Fruit fly (Drosophila melanogaster) whole organism, embryonic: ENCODE data around the gene Ror.
A peak's percentile ranks its signal among the peaks of the same experiment; 100 is the strongest.

Experiments used
- B-H1 ChIP-seq: fragments of 200-800 bp; sonication (Bioruptor generic); IDR thresholded peaks from 3 replicates; pipeline ENCODE4 v1.3.6; 2022; ENCODE audit warnings: missing biosample characterization, missing genetic modification characterization
- BEAF-32 ChIP-seq: fragments of 200-800 bp; sonication (Bioruptor generic); optimal IDR thresholded peaks from 3 replicates; lab custom pipeline; 2017; ENCODE audit warnings: missing biosample characterization, missing genetic modification characterization, mild to moderate bottlenecking, moderate library complexity, missing genetic modification reagents
- BtbVII ChIP-seq: fragments of 200-800 bp; sonication (Bioruptor generic); optimal IDR thresholded peaks from 3 replicates; lab custom pipeline; 2017; ENCODE audit warnings: missing biosample characterization, mild to moderate bottlenecking, missing genetic modification characterization
- Bteb2 ChIP-seq: fragments of 200-800 bp; sonication (Bioruptor generic); optimal IDR thresholded peaks from 2 replicates; lab custom pipeline; 2016; ENCODE audit warnings: missing biosample characterization, missing genetic modification characterization
- CG10209 ChIP-seq: fragments of 200-800 bp; sonication (Bioruptor generic); optimal IDR thresholded peaks from 3 replicates; lab custom pipeline; 2017; ENCODE audit warnings: missing biosample characterization, mild to moderate bottlenecking, missing genetic modification characterization, missing genetic modification reagents
- CG10565 ChIP-seq: fragments of 200-800 bp; sonication (Bioruptor generic); optimal IDR thresholded peaks from 3 replicates; lab custom pipeline; 2016; ENCODE audit warnings: missing biosample characterization, mild to moderate bottlenecking, missing genetic modification characterization
- CG11085 ChIP-seq: fragments of 200-800 bp; sonication (Bioruptor generic); IDR thresholded peaks from 2 replicates; pipeline ENCODE4 v1.3.6; 2022; ENCODE audit warnings: missing biosample characterization, missing genetic modification characterization
- CG12071 ChIP-seq: fragments of 200-800 bp; sonication (Bioruptor generic); optimal IDR thresholded peaks from 3 replicates; lab custom pipeline; 2018; ENCODE audit warnings: missing biosample characterization, mild to moderate bottlenecking, missing genetic modification characterization
- CG13775 ChIP-seq: fragments of 200-800 bp; sonication (Bioruptor generic); optimal IDR thresholded peaks from 3 replicates; lab custom pipeline; 2017; ENCODE audit warnings: missing biosample characterization, mild to moderate bottlenecking, missing genetic modification characterization
- CG1603 ChIP-seq: fragments of 200-800 bp; sonication (Bioruptor generic); optimal IDR thresholded peaks from 2 replicates; lab custom pipeline; 2019; ENCODE audit warnings: missing biosample characterization, mild to moderate bottlenecking, missing genetic modification characterization, moderate library complexity
- CG1647 ChIP-seq: fragments of 200-800 bp; sonication (Bioruptor generic); optimal IDR thresholded peaks from 3 replicates; lab custom pipeline; 2016; ENCODE audit warnings: missing biosample characterization, missing genetic modification characterization
- CG17186 ChIP-seq: fragments of 200-800 bp; sonication (Bioruptor generic); optimal IDR thresholded peaks from 3 replicates; lab custom pipeline; 2017; ENCODE audit warnings: missing biosample characterization, missing genetic modification reagents, missing genetic modification characterization
- CG2202 ChIP-seq: fragments of 200-800 bp; sonication (Bioruptor generic); optimal IDR thresholded peaks from 2 replicates; lab custom pipeline; 2018; ENCODE audit warnings: missing biosample characterization, mild to moderate bottlenecking, missing genetic modification characterization
- CG32532 ChIP-seq: fragments of 200-800 bp; sonication (Bioruptor generic); IDR thresholded peaks from 2 replicates; pipeline ENCODE4 v1.3.6; 2022; ENCODE audit warnings: missing biosample characterization, missing genetic modification characterization
- CG32767 ChIP-seq: fragments of 200-800 bp; sonication (Bioruptor generic); IDR thresholded peaks from 2 replicates; pipeline ENCODE4 v1.3.6; 2022; ENCODE audit warnings: missing biosample characterization, missing genetic modification characterization
- CG33213 ChIP-seq: fragments of 200-800 bp; sonication (Bioruptor generic); optimal IDR thresholded peaks from 3 replicates; lab custom pipeline; 2016; ENCODE audit warnings: missing biosample characterization, missing genetic modification characterization
- CG3726 ChIP-seq: fragments of 200-800 bp; sonication (Bioruptor generic); IDR thresholded peaks from 3 replicates; pipeline ENCODE4, ENCODE4 v1.3.6; 2022; ENCODE audit warnings: missing biosample characterization, missing genetic modification characterization
- CG42726 ChIP-seq: fragments of 200-800 bp; sonication (Bioruptor generic); IDR thresholded peaks from 2 replicates; pipeline ENCODE4 v1.3.6; 2022; ENCODE audit warnings: missing biosample characterization, missing genetic modification characterization; ENCODE audit not compliant: partially characterized antibody
- CG6854 ChIP-seq: fragments of 200-800 bp; sonication (Bioruptor generic); optimal IDR thresholded peaks from 3 replicates; lab custom pipeline; 2017; ENCODE audit warnings: missing biosample characterization, mild to moderate bottlenecking, missing genetic modification characterization
- CG8478 ChIP-seq: fragments of >200 bp; optimal IDR thresholded peaks from 2 replicates; lab custom pipeline; 2018
- CG8924 ChIP-seq: fragments of 200-800 bp; optimal IDR thresholded peaks from 3 replicates; lab custom pipeline; 2019; ENCODE audit warnings: missing biosample characterization, mild to moderate bottlenecking, missing genetic modification characterization, moderate library complexity
- Camta ChIP-seq: fragments of 200-800 bp; sonication (Bioruptor generic); optimal IDR thresholded peaks from 2 replicates; lab custom pipeline; 2016; ENCODE audit warnings: missing biosample characterization, missing genetic modification characterization
- Dbx ChIP-seq: fragments of 200-800 bp; sonication (Bioruptor generic); IDR thresholded peaks from 3 replicates; pipeline ENCODE4 v1.3.6; 2022; ENCODE audit warnings: missing biosample characterization, missing genetic modification characterization
- HLHmδ ChIP-seq: fragments of 200-800 bp; sonication (Bioruptor generic); optimal IDR thresholded peaks from 2 replicates; lab custom pipeline; 2018; ENCODE audit warnings: missing biosample characterization, mild to moderate bottlenecking, missing genetic modification characterization, moderate library complexity
- Hmr ChIP-seq: fragments of 200-800 bp; sonication (Bioruptor generic); optimal IDR thresholded peaks from 3 replicates; lab custom pipeline; 2017; ENCODE audit warnings: mild to moderate bottlenecking, missing biosample characterization, missing genetic modification reagents, missing genetic modification characterization
- Hr3 ChIP-seq: fragments of 200-800 bp; sonication (Bioruptor generic); optimal IDR thresholded peaks from 3 replicates; lab custom pipeline; 2016; ENCODE audit warnings: missing biosample characterization, missing genetic modification characterization
- MESR4 ChIP-seq: fragments of 200-800 bp; sonication (Bioruptor generic); optimal IDR thresholded peaks from 2 replicates; lab custom pipeline; 2018; ENCODE audit warnings: missing biosample characterization, mild to moderate bottlenecking, missing genetic modification characterization, moderate library complexity
- Max ChIP-seq: fragments of 200-800 bp; sonication (Bioruptor generic); optimal IDR thresholded peaks from 2 replicates; lab custom pipeline; 2016; ENCODE audit warnings: missing biosample characterization, mild to moderate bottlenecking, missing genetic modification characterization
- Nf-YB ChIP-seq: fragments of 200-800 bp; sonication (Bioruptor generic); optimal IDR thresholded peaks from 3 replicates; lab custom pipeline; 2019; ENCODE audit warnings: missing biosample characterization, mild to moderate bottlenecking, missing genetic modification characterization, moderate library complexity
- Rfx ChIP-seq: fragments of 200-800 bp; sonication (Bioruptor generic); IDR thresholded peaks from 2 replicates; pipeline ENCODE4 v1.3.6; 2022; ENCODE audit warnings: missing biosample characterization, missing genetic modification characterization
- Rx ChIP-seq: fragments of 200-800 bp; sonication (Bioruptor generic); IDR thresholded peaks from 2 replicates; pipeline ENCODE4 v1.3.6; 2022; ENCODE audit warnings: missing biosample characterization, missing genetic modification characterization
- Stat92E ChIP-seq, 3 experiments: fragments of >200 bp in 2 of 3; fragments of 200-800 bp in 1 of 3; sonication (Bioruptor generic) in 1 of 3; optimal IDR thresholded peaks; 2 replicates each; lab custom pipeline; 2017 to 2019; ENCODE audit warnings: missing biosample characterization in 3 of 3, missing genetic modification characterization in 3 of 3, mild to moderate bottlenecking in 1 of 3, moderate library complexity in 1 of 3
- al ChIP-seq: fragments of 200-800 bp; sonication (Bioruptor generic); IDR thresholded peaks from 2 replicates; pipeline ENCODE4 v1.3.6; 2022; ENCODE audit warnings: missing biosample characterization, missing genetic modification characterization
- aop ChIP-seq: fragments of 200-800 bp; sonication (Bioruptor generic); IDR thresholded peaks from 2 replicates; pipeline ENCODE4 v1.3.6; 2022; ENCODE audit warnings: missing biosample characterization, missing genetic modification characterization
- ap ChIP-seq: fragments of 200-800 bp; sonication (Bioruptor generic); IDR thresholded peaks from 2 replicates; pipeline ENCODE4 v1.3.6; 2022; ENCODE audit warnings: missing biosample characterization, missing genetic modification characterization
- chif ChIP-seq, 2 experiments: fragments of 200-800 bp; sonication (Bioruptor generic); optimal IDR thresholded peaks; 3 replicates each; lab custom pipeline; 2016; ENCODE audit warnings: missing biosample characterization in 2 of 2, missing genetic modification characterization in 2 of 2
- en ChIP-seq: fragments of 200-800 bp; sonication (Bioruptor generic); optimal IDR thresholded peaks from 2 replicates; lab custom pipeline; 2016; ENCODE audit warnings: missing biosample characterization, missing genetic modification characterization
- gce ChIP-seq: fragments of 200-800 bp; sonication (Bioruptor generic); IDR thresholded peaks from 3 replicates; pipeline ENCODE4 v1.3.6; 2022; ENCODE audit warnings: missing biosample characterization, missing genetic modification characterization
- inv ChIP-seq: fragments of 200-800 bp; sonication (Bioruptor generic); IDR thresholded peaks from 2 replicates; pipeline ENCODE4 v1.3.6; 2022; ENCODE audit warnings: missing biosample characterization, missing genetic modification characterization; ENCODE audit not compliant: partially characterized antibody
- jing ChIP-seq: fragments of 200-800 bp; sonication (Bioruptor generic); optimal IDR thresholded peaks from 2 replicates; lab custom pipeline; 2018; ENCODE audit warnings: missing biosample characterization, mild to moderate bottlenecking, missing genetic modification characterization
- ken ChIP-seq: fragments of 200-800 bp; sonication (Bioruptor generic); IDR thresholded peaks from 3 replicates; pipeline ENCODE4 v1.3.6; 2022; ENCODE audit warnings: missing biosample characterization, missing genetic modification characterization
- lab ChIP-seq: fragments of 200-800 bp; sonication (Bioruptor generic); optimal IDR thresholded peaks from 3 replicates; lab custom pipeline; 2017; ENCODE audit warnings: missing biosample characterization, missing genetic modification characterization, mild to moderate bottlenecking, moderate library complexity, missing genetic modification reagents
- nerfin-1 ChIP-seq: fragments of 200-800 bp; sonication (Bioruptor generic); optimal IDR thresholded peaks from 3 replicates; lab custom pipeline; 2019; ENCODE audit warnings: missing biosample characterization, mild to moderate bottlenecking, missing genetic modification characterization, moderate library complexity
- nmo ChIP-seq: fragments of 200-800 bp; sonication (Bioruptor generic); optimal IDR thresholded peaks from 2 replicates; lab custom pipeline; 2018; ENCODE audit warnings: missing biosample characterization, mild to moderate bottlenecking, missing genetic modification characterization, moderate library complexity
- org-1 ChIP-seq: fragments of 200-800 bp; sonication (Bioruptor generic); optimal IDR thresholded peaks from 2 replicates; lab custom pipeline; 2017; ENCODE audit warnings: missing biosample characterization, missing genetic modification characterization
- phol ChIP-seq: fragments of 200-800 bp; sonication (Bioruptor generic); optimal IDR thresholded peaks from 3 replicates; lab custom pipeline; 2018; ENCODE audit warnings: missing biosample characterization, mild to moderate bottlenecking, missing genetic modification characterization, moderate library complexity
- pum ChIP-seq: fragments of 200-800 bp; sonication (Bioruptor generic); optimal IDR thresholded peaks from 2 replicates; lab custom pipeline; 2016; ENCODE audit warnings: missing biosample characterization, missing genetic modification characterization
- trh ChIP-seq: fragments of 200-800 bp; sonication (Bioruptor generic); optimal IDR thresholded peaks from 2 replicates; lab custom pipeline; 2016; ENCODE audit warnings: missing biosample characterization, missing genetic modification characterization
- tx ChIP-seq: fragments of 200-800 bp; sonication (Bioruptor generic); optimal IDR thresholded peaks from 2 replicates; lab custom pipeline; 2016; ENCODE audit warnings: missing biosample characterization, missing genetic modification characterization
- zen ChIP-seq: fragments of 200-800 bp; sonication (Bioruptor generic); optimal IDR thresholded peaks from 3 replicates; lab custom pipeline; 2018; ENCODE audit warnings: missing biosample characterization, mild to moderate bottlenecking, missing genetic modification characterization, moderate library complexity
- zf30C ChIP-seq: fragments of 200-800 bp; sonication (Bioruptor generic); optimal IDR thresholded peaks from 3 replicates; lab custom pipeline; 2018; ENCODE audit warnings: missing biosample characterization, mild to moderate bottlenecking, missing genetic modification characterization

Gene Ror

DNA sequence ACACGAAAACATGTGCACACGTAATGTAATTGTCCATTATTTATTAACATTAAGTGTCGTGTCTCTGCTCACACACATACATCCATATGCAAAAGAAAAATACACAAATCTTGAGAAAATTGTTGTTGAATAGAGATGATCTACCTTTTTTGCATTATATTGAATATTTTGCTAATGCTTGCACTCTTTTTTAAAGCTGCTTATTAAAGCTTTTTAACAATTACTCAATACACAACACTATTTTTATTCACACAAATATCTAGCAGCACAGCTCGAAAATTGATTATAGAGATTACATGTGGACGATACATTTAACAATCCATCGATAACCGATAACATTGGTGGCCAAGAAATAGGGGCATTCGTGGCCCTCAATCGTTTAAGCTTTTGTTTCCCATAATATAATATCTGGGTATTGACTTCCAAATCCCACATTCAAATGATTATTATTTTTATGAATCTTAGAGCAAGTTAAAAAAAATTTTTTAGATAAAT, 40.5 kb downstream of the Ror start, which contains the start of gene Ufd4 (continued):
- TF ChIP-seq org-1: peak; percentile 1
- TF ChIP-seq Rx (GFP tag; lab: Robert Waterston, UW): no peak
- peak; percentile 55 for TF ChIP-seq BEAF-32 (GFP tag; lab: Kevin White, UChicago)
- TF ChIP-seq CG32767 (GFP tag; lab: Robert Waterston, UW): peak; percentile 50; the same call in 1 of the 2 replicates
- no peak for TF ChIP-seq Hmr (GFP tag; lab: Kevin White, UChicago)
- peak; percentile 75 for TF ChIP-seq nmo (GFP tag; lab: Kevin White, UChicago)
- TF ChIP-seq Rfx (GFP tag; lab: Robert Waterston, UW): no peak; the same call in 1 of the 2 replicates
- TF ChIP-seq CG13775 (GFP tag; lab: Kevin White, UChicago): peak; percentile 34
- no peak for TF ChIP-seq BtbVII (GFP tag; lab: Kevin White, UChicago)
- no peak for TF ChIP-seq gce
- peak; percentile 30 for TF ChIP-seq Hr3 (GFP tag; lab: Kevin White, UChicago)
- TF ChIP-seq CG10209: no peak
- TF ChIP-seq MESR4: peak; percentile 77
- no peak for TF ChIP-seq inv
- no peak for TF ChIP-seq CG17186 (GFP tag; lab: Kevin White, UChicago)
- TF ChIP-seq Camta (GFP tag; lab: Kevin White, UChicago): peak; percentile 68
- TF ChIP-seq jing: no peak
- TF ChIP-seq CG42726 (GFP tag; lab: Robert Waterston, UW): no peak
- no peak for TF ChIP-seq CG11085
- no peak; the same call in 1 of the 2 replicates for TF ChIP-seq CG32532 (GFP tag; lab: Robert Waterston, UW)
- no peak for TF ChIP-seq CG3726 (GFP tag; lab: Robert Waterston, UW)
- no peak for TF ChIP-seq lab (GFP tag; lab: Kevin White, UChicago)
- TF ChIP-seq Bteb2 (GFP tag; lab: Kevin White, UChicago): peak; percentile 64
- TF ChIP-seq chif (GFP tag; optimal IDR thresholded peaks at IDR 0.05; lab: Kevin White, UChicago): peak; percentile 16 to 49
- TF ChIP-seq CG2202: peak; percentile 0
- no peak for TF ChIP-seq zf30C
- no peak for TF ChIP-seq zen (tag; lab: Kevin White, UChicago)
- TF ChIP-seq ken: no peak; the same call in 2 of the 3 replicates
- TF ChIP-seq al (GFP tag; lab: Robert Waterston, UW): no peak
- no peak for TF ChIP-seq nerfin-1 (tag; lab: Kevin White, UChicago)
- TF ChIP-seq tx (GFP tag; lab: Kevin White, UChicago): peak; percentile 58
- TF ChIP-seq CG6854 (GFP tag; lab: Kevin White, UChicago): no peak
- peak; percentile 46; the same call in 1 of the 3 replicates for TF ChIP-seq B-H1
- TF ChIP-seq ap (GFP tag; lab: Robert Waterston, UW): no peak
- TF ChIP-seq CG12071 (GFP tag; lab: Kevin White, UChicago): no peak
- peak; percentile 73 for TF ChIP-seq phol (tag; lab: Kevin White, UChicago)
- no peak for TF ChIP-seq aop (GFP tag; lab: Robert Waterston, UW)
- TF ChIP-seq pum: peak; percentile 36
- no peak for TF ChIP-seq CG10565
- peak in 1 of 3 experiments; percentile 69 for TF ChIP-seq Stat92E (GFP tag; optimal IDR thresholded peaks at IDR 0.05; lab: Kevin White, UChicago)
- no peak for TF ChIP-seq trh (GFP tag; lab: Kevin White, UChicago)
- TF ChIP-seq CG1603: no peak
- TF ChIP-seq HLHmδ (GFP tag; lab: Kevin White, UChicago): no peak
- TF ChIP-seq Nf-YB (GFP tag; lab: Kevin White, UChicago): peak; percentile 51
- TF ChIP-seq en: no peak
- TF ChIP-seq CG8478 (lab: Kevin White, UChicago): no peak
- TF ChIP-seq Max: peak; percentile 53
- TF ChIP-seq CG33213 (GFP tag; lab: Kevin White, UChicago): no peak
- TF ChIP-seq Dbx (GFP tag; lab: Robert Waterston, UW): peak; percentile 68; the same call in 1 of the 3 replicates
- peak; percentile 56 for TF ChIP-seq CG1647 (GFP tag; lab: Kevin White, UChicago)
- TF ChIP-seq CG8924: peak; percentile 65
